Fruit fly (Drosophila melanogaster) whole organism, pupa: ENCODE data around the gene lab.

ENCODE experiments used
- CG32121 ChIP-seq: fragments of 200-800 bp; sonication (Bioruptor generic); IDR thresholded peaks from 2 replicates; pipeline ENCODE4 v1.3.6; 2022; ENCODE audit warnings: missing biosample characterization, missing genetic modification characterization
- CG9948 ChIP-seq: fragments of 200-800 bp; sonication (Bioruptor generic); optimal IDR thresholded peaks from 2 replicates; lab custom pipeline; 2018; ENCODE audit warnings: missing biosample characterization, mild to moderate bottlenecking, missing genetic modification characterization, moderate library complexity
- D1 ChIP-seq: fragments of 200-800 bp; sonication (Bioruptor generic); optimal IDR thresholded peaks from 2 replicates; lab custom pipeline; 2018; ENCODE audit warnings: missing biosample characterization, mild to moderate bottlenecking, missing genetic modification characterization, moderate library complexity
- fd96Ca ChIP-seq: fragments of 200-800 bp; sonication (Bioruptor generic); IDR thresholded peaks from 3 replicates; pipeline ENCODE4 v1.3.6; 2022; ENCODE audit warnings: missing biosample characterization, missing genetic modification characterization
- gl ChIP-seq: fragments of 200-800 bp; sonication (Bioruptor generic); optimal IDR thresholded peaks from 2 replicates; lab custom pipeline; 2018; ENCODE audit warnings: missing biosample characterization, mild to moderate bottlenecking, missing genetic modification characterization
- rn ChIP-seq: fragments of 200-800 bp; sonication (Bioruptor generic); IDR thresholded peaks from 2 replicates; pipeline ENCODE4 v1.3.6; 2022; ENCODE audit warnings: missing biosample characterization, missing genetic modification characterization

lab gene

dm6 chr3R:6627800-6628199 lies 50.6 kb downstream of the lab start, which contains the start of gene sowi:
Gene sowi (minus strand): TSS chr3R:6627900.
- no peak for TF ChIP-seq CG32121
- TF ChIP-seq CG9948 (tag; lab: Kevin White, UChicago) = no peak
- TF ChIP-seq D1 = no peak
- TF ChIP-seq fd96Ca = no peak
- TF ChIP-seq rn (GFP tag; lab: Robert Waterston, UW) = no peak
- no peak for TF ChIP-seq gl (tag; lab: Kevin White, UChicago)
